Worm (Caenorhabditis elegans) whole organism, L1 larva: ENCODE results near the gene C18D11.6.

Experiments used
- C16A3.4 ChIP-seq: fragments of 150-350 bp; optimal IDR thresholded peaks from 2 replicates; lab custom pipeline; 2014; ENCODE audit warnings: missing biosample characterization, missing genetic modification characterization
- F16B12.6 ChIP-seq: fragments of 150-350 bp; optimal IDR thresholded peaks from 2 replicates; lab custom pipeline; 2014; ENCODE audit warnings: missing biosample characterization, missing genetic modification characterization
- aha-1 ChIP-seq: fragments of 150-350 bp; optimal IDR thresholded peaks from 2 replicates; lab custom pipeline; 2014; ENCODE audit warnings: missing biosample characterization, missing genetic modification characterization
- alr-1 ChIP-seq: fragments of 200-800 bp; sonication (Bioruptor generic); optimal IDR thresholded peaks from 2 replicates; lab custom pipeline; 2018; ENCODE audit warnings: borderline replicate concordance, mild to moderate bottlenecking, missing genetic modification characterization, missing compliant biosample characterization
- ama-1 ChIP-seq: fragments of 150-350 bp; optimal IDR thresholded peaks from 2 replicates; lab custom pipeline; 2014
- blmp-1 ChIP-seq: fragments of 150-350 bp; optimal IDR thresholded peaks from 2 replicates; lab custom pipeline; 2014; ENCODE audit warnings: missing biosample characterization, missing genetic modification characterization
- ceh-63 ChIP-seq: fragments of 200-800 bp; sonication (Bioruptor generic); optimal IDR thresholded peaks from 2 replicates; lab custom pipeline; 2018; ENCODE audit warnings: mild to moderate bottlenecking, missing genetic modification characterization, missing compliant biosample characterization
- ceh-8 ChIP-seq: fragments of 200-800 bp; sonication (Bioruptor generic); optimal IDR thresholded peaks from 2 replicates; lab custom pipeline; 2018; ENCODE audit warnings: mild to moderate bottlenecking, missing genetic modification characterization, moderate library complexity, missing compliant biosample characterization
- ceh-82 ChIP-seq, 3 experiments: fragments of 150-350 bp in 1 of 3; sonication (generic microtip) in 2 of 3; optimal IDR thresholded peaks; 2 replicates each; lab custom pipeline; 2014 to 2017; ENCODE audit warnings: missing biosample characterization in 3 of 3, missing genetic modification characterization in 3 of 3
- ceh-88 ChIP-seq: fragments of 200-800 bp; sonication (Bioruptor generic); IDR thresholded peaks from 2 replicates; pipeline ENCODE4 v1.3.6; 2022; ENCODE audit warnings: missing genetic modification characterization, missing compliant biosample characterization
- ces-1 ChIP-seq: fragments of 150-350 bp; optimal IDR thresholded peaks from 2 replicates; lab custom pipeline; 2014; ENCODE audit warnings: missing biosample characterization, missing genetic modification reagents, missing genetic modification characterization
- dsc-1 ChIP-seq: sonication (generic microtip); optimal IDR thresholded peaks from 2 replicates; lab custom pipeline; 2016; ENCODE audit warnings: mild to moderate bottlenecking, missing genetic modification characterization, missing compliant biosample characterization
- efl-1 ChIP-seq, 4 experiments: fragments of 150-350 bp; optimal IDR thresholded peaks in 3 of 4; peaks in 1 of 4; 1 replicate in 1 of 4; 2 replicates in 3 of 4; lab custom pipeline; 2014; ENCODE audit warnings: missing biosample characterization in 2 of 4, missing genetic modification characterization in 2 of 4, missing genetic modification reagents in 2 of 4
- egl-13 ChIP-seq: sonication (generic microtip); optimal IDR thresholded peaks from 2 replicates; lab custom pipeline; 2016; ENCODE audit warnings: missing genotype, missing genetic modification reagents, missing genetic modification characterization, missing compliant biosample characterization
- elt-3 ChIP-seq, 6 experiments: fragments of 150-350 bp in 1 of 6; sonication (generic microtip); optimal IDR thresholded peaks; 2 replicates each; lab custom pipeline; 2017 to 2018; ENCODE audit warnings: missing biosample characterization in 6 of 6, missing genetic modification characterization in 6 of 6, inconsistent platforms in 1 of 6
- ets-5 ChIP-seq: fragments of 200-800 bp; sonication (Bioruptor generic); IDR thresholded peaks from 2 replicates; pipeline ENCODE4 v1.3.6; 2022; ENCODE audit warnings: missing genetic modification characterization, missing compliant biosample characterization
- fkh-8 ChIP-seq: sonication (generic microtip); optimal IDR thresholded peaks from 2 replicates; lab custom pipeline; 2016; ENCODE audit warnings: mild to moderate bottlenecking, missing genetic modification characterization, missing compliant biosample characterization
- hlh-17 ChIP-seq: fragments of 200-800 bp; sonication (Bioruptor generic); optimal IDR thresholded peaks from 2 replicates; lab custom pipeline; 2018; ENCODE audit warnings: missing genetic modification characterization, mild to moderate bottlenecking, missing compliant biosample characterization, moderate library complexity, borderline replicate concordance
- hlh-4 ChIP-seq: sonication (generic microtip); optimal IDR thresholded peaks from 2 replicates; lab custom pipeline; 2016; ENCODE audit warnings: mild to moderate bottlenecking, missing genetic modification characterization, missing compliant biosample characterization
- jun-1 ChIP-seq: fragments of 150-350 bp; optimal IDR thresholded peaks from 2 replicates; lab custom pipeline; 2014; ENCODE audit warnings: missing biosample characterization, missing genetic modification reagents, missing genetic modification characterization
- lin-13 ChIP-seq: fragments of 150-350 bp; optimal IDR thresholded peaks from 2 replicates; lab custom pipeline; 2014; ENCODE audit warnings: missing biosample characterization, missing genetic modification reagents, missing genetic modification characterization
- lin-14 ChIP-seq: fragments of 200-800 bp; sonication (Bioruptor generic); optimal IDR thresholded peaks from 2 replicates; lab custom pipeline; 2018; ENCODE audit warnings: mild to moderate bottlenecking, missing genetic modification characterization, moderate library complexity, missing compliant biosample characterization
- lin-15B ChIP-seq: fragments of 150-350 bp; sonication (generic microtip); optimal IDR thresholded peaks from 3 replicates; lab custom pipeline; 2014; ENCODE audit warnings: missing biosample characterization, missing genetic modification characterization
- lin-35 ChIP-seq, 2 experiments: fragments of 150-350 bp; optimal IDR thresholded peaks; 2 replicates each; lab custom pipeline; 2014; ENCODE audit warnings: missing biosample characterization in 2 of 2, missing genetic modification characterization in 2 of 2, missing genetic modification reagents in 2 of 2
- lsy-2 ChIP-seq, 2 experiments: fragments of 150-350 bp; optimal IDR thresholded peaks; 2 replicates each; lab custom pipeline; 2014; ENCODE audit warnings: missing biosample characterization in 2 of 2, missing genetic modification characterization in 2 of 2
- mdl-1 ChIP-seq, 2 experiments: fragments of 150-350 bp; optimal IDR thresholded peaks; 2 replicates each; lab custom pipeline; 2014 to 2017; ENCODE audit warnings: missing biosample characterization in 2 of 2, missing genetic modification characterization in 2 of 2, inconsistent platforms in 1 of 2
- mef-2 ChIP-seq: fragments of 150-350 bp; optimal IDR thresholded peaks from 2 replicates; lab custom pipeline; 2014; ENCODE audit warnings: missing biosample characterization, missing genetic modification characterization
- mep-1 ChIP-seq: fragments of 150-350 bp; optimal IDR thresholded peaks from 2 replicates; lab custom pipeline; 2014; ENCODE audit warnings: missing biosample characterization, missing genetic modification characterization
- nhr-12 ChIP-seq: sonication (generic microtip); optimal IDR thresholded peaks from 2 replicates; lab custom pipeline; 2017; ENCODE audit warnings: missing biosample characterization, missing genetic modification characterization
- nhr-19 ChIP-seq: fragments of 200-800 bp; sonication (Bioruptor generic); conservative IDR thresholded peaks from 2 replicates; pipeline ENCODE4 v1.3.6; 2022; ENCODE audit warnings: missing genetic modification characterization, missing compliant biosample characterization
- nhr-20 ChIP-seq: sonication (generic microtip); optimal IDR thresholded peaks from 2 replicates; lab custom pipeline; 2016; ENCODE audit warnings: mild to moderate bottlenecking, missing genetic modification characterization, missing compliant biosample characterization
- nhr-71 ChIP-seq: sonication (generic microtip); optimal IDR thresholded peaks from 2 replicates; lab custom pipeline; 2016; ENCODE audit warnings: mild to moderate bottlenecking, missing genetic modification characterization, moderate library complexity, missing compliant biosample characterization
- nhr-76 ChIP-seq: sonication (generic microtip); optimal IDR thresholded peaks from 2 replicates; lab custom pipeline; 2017; ENCODE audit warnings: missing biosample characterization, missing genetic modification characterization
- nhr-77 ChIP-seq: fragments of 150-350 bp; optimal IDR thresholded peaks from 2 replicates; lab custom pipeline; 2014; ENCODE audit warnings: missing biosample characterization, missing genetic modification characterization
- nhr-84 ChIP-seq: sonication (generic microtip); optimal IDR thresholded peaks from 2 replicates; lab custom pipeline; 2017; ENCODE audit warnings: missing biosample characterization, missing genetic modification characterization
- nhr-85 ChIP-seq: sonication (generic microtip); peaks from one replicate; lab custom pipeline; 2016; ENCODE audit warnings: missing genetic modification characterization, inconsistent platforms, missing compliant biosample characterization
- nhr-90 ChIP-seq: sonication (generic microtip); optimal IDR thresholded peaks from 2 replicates; lab custom pipeline; 2016; ENCODE audit warnings: mild to moderate bottlenecking, missing genetic modification characterization, missing compliant biosample characterization; ENCODE audit not compliant: poor library complexity
- pax-3 ChIP-seq: fragments of 200-800 bp; sonication (Bioruptor generic); optimal IDR thresholded peaks from 2 replicates; lab custom pipeline; 2018; ENCODE audit warnings: mild to moderate bottlenecking, missing genetic modification characterization, moderate library complexity, missing compliant biosample characterization
- pqm-1 ChIP-seq: sonication (generic microtip); optimal IDR thresholded peaks from 3 replicates; lab custom pipeline; 2017; ENCODE audit warnings: missing biosample characterization, missing genetic modification characterization
- rnt-1 ChIP-seq: sonication (generic microtip); optimal IDR thresholded peaks from 2 replicates; lab custom pipeline; 2016; ENCODE audit warnings: mild to moderate bottlenecking, missing genetic modification characterization, moderate library complexity, missing compliant biosample characterization
- skn-1 ChIP-seq: fragments of 150-350 bp; optimal IDR thresholded peaks from 2 replicates; lab custom pipeline; 2014; ENCODE audit warnings: missing biosample characterization, missing genetic modification characterization
- snu-23 ChIP-seq: sonication (generic microtip); optimal IDR thresholded peaks from 2 replicates; lab custom pipeline; 2016; ENCODE audit warnings: missing genetic modification characterization, missing compliant biosample characterization
- sox-4 ChIP-seq: sonication (generic microtip); optimal IDR thresholded peaks from 2 replicates; lab custom pipeline; 2016; ENCODE audit warnings: missing genetic modification characterization, missing compliant biosample characterization
- unc-130 ChIP-seq: fragments of 150-350 bp; optimal IDR thresholded peaks from 2 replicates; lab custom pipeline; 2017; ENCODE audit warnings: missing biosample characterization, missing genetic modification characterization, inconsistent platforms
- unc-30 ChIP-seq: sonication (generic microtip); optimal IDR thresholded peaks from 2 replicates; lab custom pipeline; 2017; ENCODE audit warnings: missing biosample characterization, missing genetic modification characterization
- unc-98 ChIP-seq: fragments of 200-800 bp; sonication (Bioruptor generic); IDR thresholded peaks from 2 replicates; pipeline ENCODE4 v1.3.6; 2022; ENCODE audit warnings: missing genetic modification characterization, missing compliant biosample characterization
- xbp-1 ChIP-seq: sonication (generic microtip); optimal IDR thresholded peaks from 2 replicates; lab custom pipeline; 2016; ENCODE audit warnings: missing genetic modification characterization, missing compliant biosample characterization
- zag-1 ChIP-seq: fragments of 150-350 bp; optimal IDR thresholded peaks from 2 replicates; lab custom pipeline; 2014; ENCODE audit warnings: missing biosample characterization, missing genetic modification characterization
- zip-4 ChIP-seq: fragments of 200-800 bp; sonication (Bioruptor generic); optimal IDR thresholded peaks from 2 replicates; lab custom pipeline; 2018; ENCODE audit warnings: mild to moderate bottlenecking, missing genetic modification characterization, moderate library complexity, missing compliant biosample characterization
- ztf-4 ChIP-seq: fragments of 150-350 bp; optimal IDR thresholded peaks from 2 replicates; lab custom pipeline; 2014; ENCODE audit warnings: missing biosample characterization, missing genetic modification characterization

The C18D11.6 gene

DNA sequence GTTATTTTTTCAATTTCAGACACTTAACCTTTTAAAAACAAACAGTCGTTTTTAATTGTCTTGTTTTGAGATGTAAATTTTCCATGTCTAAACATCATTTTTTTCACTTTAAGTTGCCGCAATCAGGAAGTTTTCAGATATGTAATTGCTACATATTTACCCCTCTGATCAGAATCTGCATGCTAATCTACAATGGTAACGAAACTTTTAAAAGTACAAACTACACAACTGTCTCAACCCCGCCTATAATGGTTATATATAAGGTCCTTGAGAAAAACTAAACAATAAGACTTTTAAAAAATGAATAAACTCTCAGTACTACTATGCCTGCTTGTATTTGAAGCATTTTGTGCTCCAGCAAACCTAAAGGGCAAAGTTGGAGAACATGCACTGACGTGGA, 1.5 kb upstream of the C18D11.6 start, which contains the start of gene C18D11.9:
Gene C18D11.9 (plus strand): TSS at position 301 of the 400 bp plus-strand sequence.
- TF ChIP-seq lin-13 (GFP tag; lab: Kevin White, UChicago) (no peak), unc-130 (tag; lab: Kevin White, UChicago) (no peak), efl-1 (optimal IDR thresholded peaks at IDR 0.05; lab: Kevin White, UChicago) (no peak), efl-1 (GFP tag; optimal IDR thresholded peaks at IDR 0.05 in 1 of 2; lab: Kevin White, UChicago) (peak in 1 of 2 experiments; percentile 31)

DNA sequence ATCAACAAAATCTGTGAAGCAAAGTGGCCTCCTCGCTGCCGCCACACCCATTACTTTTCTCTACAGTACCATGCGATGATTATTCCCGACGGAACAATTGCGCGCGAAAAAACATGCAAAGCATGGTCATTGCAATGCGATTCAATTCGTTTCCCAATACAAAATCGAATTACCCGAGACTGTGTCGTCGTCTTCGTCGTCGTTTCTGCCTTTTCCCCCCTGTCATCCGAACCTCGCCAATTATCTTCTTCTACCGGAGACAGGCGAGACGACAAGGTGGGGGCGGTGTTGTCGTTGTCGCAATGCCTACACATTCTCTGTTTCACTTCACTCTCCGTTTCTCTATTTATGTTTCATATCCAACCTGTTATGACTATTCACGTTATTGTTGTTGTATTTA, 1.5 kb downstream of the C18D11.6 start:
- no peak for TF ChIP-seq nhr-19 (GFP tag; lab: Robert Waterston, UW)
- TF ChIP-seq lin-13 (GFP tag; lab: Kevin White, UChicago) = no peak
- no peak for TF ChIP-seq rnt-1 (tag; lab: Kevin White, UChicago)
- no peak for TF ChIP-seq mef-2 (tag; lab: Kevin White, UChicago)
- TF ChIP-seq nhr-20 = peak; percentile 42
- no peak for TF ChIP-seq fkh-8 (tag; lab: Kevin White, UChicago)
- TF ChIP-seq unc-130 (tag; lab: Kevin White, UChicago) = no peak
- peak in 1 of 2 experiments; percentile 24 for TF ChIP-seq mdl-1 (tag; optimal IDR thresholded peaks at IDR 0.05; lab: Kevin White, UChicago)
- TF ChIP-seq blmp-1 (tag; lab: Kevin White, UChicago) = peak; percentile 93
- TF ChIP-seq jun-1 = no peak
- peak; percentile 39 for TF ChIP-seq nhr-71 (tag; lab: Kevin White, UChicago)
- no peak for TF ChIP-seq unc-98 (GFP tag; lab: Robert Waterston, UW)
- no peak for TF ChIP-seq hlh-4 (tag; lab: Kevin White, UChicago)
- no peak for TF ChIP-seq zip-4 (GFP tag; lab: Kevin White, UChicago)
- no peak for TF ChIP-seq ces-1 (GFP tag; lab: Kevin White, UChicago)
- no peak for TF ChIP-seq unc-30 (tag; lab: Kevin White, UChicago)
- no peak for TF ChIP-seq aha-1 (tag; lab: Kevin White, UChicago)
- TF ChIP-seq sox-4 (tag; lab: Kevin White, UChicago) = no peak
- TF ChIP-seq C16A3.4 (tag; lab: Kevin White, UChicago) = peak; percentile 15
- peak in 1 of 2 experiments; percentile 64 for TF ChIP-seq lsy-2 (tag; optimal IDR thresholded peaks at IDR 0.05; lab: Kevin White, UChicago)
- peak; percentile 80 for TF ChIP-seq lin-14 (GFP tag; lab: Kevin White, UChicago)
- TF ChIP-seq ztf-4 = no peak
- TF ChIP-seq ceh-88 (GFP tag; lab: Robert Waterston, UW) = no peak
- no peak for TF ChIP-seq ets-5 (GFP tag; lab: Robert Waterston, UW)
- no peak for TF ChIP-seq nhr-84 (tag; lab: Kevin White, UChicago)
- peak; percentile 37 for TF ChIP-seq nhr-90 (tag; lab: Kevin White, UChicago)
- no peak for TF ChIP-seq ceh-63 (GFP tag; lab: Kevin White, UChicago)
- no peak for TF ChIP-seq pax-3 (tag; lab: Kevin White, UChicago)
- TF ChIP-seq nhr-12 = no peak
- no peak for TF ChIP-seq ceh-82 (tag; optimal IDR thresholded peaks at IDR 0.05; lab: Kevin White, UChicago)
- peak; percentile 18 to 48 for TF ChIP-seq lin-35 (GFP tag; optimal IDR thresholded peaks at IDR 0.05; lab: Kevin White, UChicago)
- TF ChIP-seq zag-1 = no peak
- no peak for TF ChIP-seq skn-1
- no peak for TF ChIP-seq lin-15B (tag; lab: Kevin White, UChicago)
- peak; percentile 61 for TF ChIP-seq snu-23 (GFP tag; lab: Kevin White, UChicago)
- no peak for TF ChIP-seq F16B12.6 (tag; lab: Kevin White, UChicago)
- TF ChIP-seq egl-13 (tag; lab: Kevin White, UChicago) = no peak
- TF ChIP-seq elt-3 (tag; optimal IDR thresholded peaks at IDR 0.05; lab: Kevin White, UChicago) = peak in 1 of 6 experiments; percentile 62
- peak; percentile 17 for TF ChIP-seq ceh-8 (GFP tag; lab: Kevin White, UChicago)
- no peak for TF ChIP-seq alr-1 (tag; lab: Kevin White, UChicago)
- TF ChIP-seq nhr-76 = no peak
- TF ChIP-seq ama-1 = no peak
- no peak for TF ChIP-seq hlh-17 (GFP tag; lab: Kevin White, UChicago)
- TF ChIP-seq efl-1 (optimal IDR thresholded peaks at IDR 0.05; lab: Kevin White, UChicago) = peak; percentile 16 to 22
- no peak for TF ChIP-seq efl-1 (GFP tag; optimal IDR thresholded peaks at IDR 0.05 in 1 of 2; lab: Kevin White, UChicago)
- peak; percentile 83 for TF ChIP-seq nhr-85
- TF ChIP-seq mep-1 = peak; percentile 67
- TF ChIP-seq pqm-1 (tag; lab: Kevin White, UChicago) = no peak
- no peak for TF ChIP-seq xbp-1 (tag; lab: Kevin White, UChicago)
- no peak for TF ChIP-seq dsc-1 (tag; lab: Kevin White, UChicago)
- TF ChIP-seq nhr-77 (tag; lab: Kevin White, UChicago) = no peak
